Fruit fly (Drosophila melanogaster) whole organism, prepupa: ENCODE data around the gene ATPsyngamma.

Source experiments
- CG11902 ChIP-seq: fragments of 200-800 bp; sonication (Bioruptor generic); optimal IDR thresholded peaks from 3 replicates; lab custom pipeline; 2016; ENCODE audit warnings: missing biosample characterization, missing genetic modification characterization
- CG4318 ChIP-seq: fragments of 200-800 bp; sonication (Bioruptor generic); optimal IDR thresholded peaks from 3 replicates; lab custom pipeline; 2017; ENCODE audit warnings: missing biosample characterization, mild to moderate bottlenecking, missing genetic modification characterization
- CG6854 ChIP-seq: fragments of 200-800 bp; sonication (Bioruptor generic); optimal IDR thresholded peaks from 2 replicates; lab custom pipeline; 2017; ENCODE audit warnings: missing biosample characterization, mild to moderate bottlenecking, missing genetic modification characterization
- Gug ChIP-seq: fragments of 200-800 bp; sonication (Bioruptor generic); IDR thresholded peaks from 2 replicates; pipeline ENCODE4 v1.3.6; 2022; ENCODE audit warnings: missing biosample characterization, missing genetic modification characterization
- eg ChIP-seq: fragments of 200-800 bp; sonication (Bioruptor generic); IDR thresholded peaks from 3 replicates; pipeline ENCODE4 v1.3.6; 2022; ENCODE audit warnings: missing biosample characterization, missing genetic modification characterization
- topi ChIP-seq: fragments of 200-800 bp; sonication (Bioruptor generic); optimal IDR thresholded peaks from 3 replicates; lab custom pipeline; 2016; ENCODE audit warnings: missing biosample characterization, missing genetic modification characterization

dm6 chr3R:29704557-29704956 is 44.4 kb downstream of the ATPsyngamma start:
- TF ChIP-seq CG6854 (no peak), Gug (GFP tag; lab: Robert Waterston, UW) (no peak), CG11902 (GFP tag; lab: Kevin White, UChicago) (no peak), CG4318 (no peak), topi (GFP tag; lab: Kevin White, UChicago) (peak; percentile 29), eg (no peak)
